Worm (Caenorhabditis elegans): ENCODE measurements around the gene K11D12.11.

DNA sequence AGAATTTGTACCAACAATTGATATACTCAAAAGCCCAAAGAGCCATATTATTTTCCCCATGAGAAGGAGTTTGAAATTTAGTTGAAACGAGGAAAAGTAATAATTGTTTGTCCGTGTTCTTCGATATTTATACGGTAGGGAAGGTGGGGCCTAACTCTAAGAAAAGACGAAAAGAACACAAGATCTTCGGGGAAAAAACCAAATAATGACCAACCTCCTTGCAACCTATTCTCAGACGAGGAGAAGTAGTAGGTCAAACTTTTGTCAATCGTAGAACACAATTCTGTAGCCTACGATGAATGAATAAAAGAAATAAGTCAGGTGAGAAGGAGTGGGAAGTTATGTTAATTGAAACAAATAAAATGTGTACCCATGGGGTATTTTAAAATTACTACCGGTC lies 52.3 kb downstream of the K11D12.11 start, which contains the start of gene ncx-8:
- no peak for TF ChIP-seq unc-3 (GFP tag; conservative IDR thresholded peaks at IDR 0.05)
- TF ChIP-seq unc-3 (tag; optimal IDR thresholded peaks at IDR 0.05) = no peak
- no peak for TF ChIP-seq pqm-1 (tag; optimal IDR thresholded peaks at IDR 0.05)
- TF ChIP-seq dmd-4 (tag; optimal IDR thresholded peaks at IDR 0.05; ENCODE audit: borderline replicate concordance) = no peak
- TF ChIP-seq rnt-1 (tag; optimal IDR thresholded peaks at IDR 0.05) = no peak
- TF ChIP-seq gmeb-2 (tag; optimal IDR thresholded peaks at IDR 0.05) = no peak
- TF ChIP-seq pha-4 (tag; optimal IDR thresholded peaks at IDR 0.05) = no peak
- TF ChIP-seq pros-1 (tag; optimal IDR thresholded peaks at IDR 0.05) = no peak
- TF ChIP-seq ama-1 (optimal IDR thresholded peaks at IDR 0.05) = no peak
- TF ChIP-seq pag-3 (tag; optimal IDR thresholded peaks at IDR 0.05; ENCODE audit: borderline replicate concordance) = no peak
- TF ChIP-seq tbx-2 (tag; optimal IDR thresholded peaks at IDR 0.05) = no peak
